Fruit fly (Drosophila melanogaster) whole organism, embryonic: ENCODE data around the gene CtsF.

Experiments
- ATbp ChIP-seq: fragments of 200-800 bp; sonication (Bioruptor generic); optimal IDR thresholded peaks from 2 replicates; lab custom pipeline; 2017; ENCODE audit warnings: missing biosample characterization, mild to moderate bottlenecking, missing genetic modification characterization, missing genetic modification reagents
- Awh ChIP-seq: fragments of 200-800 bp; sonication (Bioruptor generic); IDR thresholded peaks from 2 replicates; pipeline ENCODE4, ENCODE4 v1.3.6; 2022; ENCODE audit warnings: missing biosample characterization, missing genetic modification characterization
- CG10147 ChIP-seq: fragments of 200-800 bp; sonication (Bioruptor generic); optimal IDR thresholded peaks from 2 replicates; lab custom pipeline; 2019; ENCODE audit warnings: missing biosample characterization, mild to moderate bottlenecking, missing genetic modification characterization, moderate library complexity
- CG10565 ChIP-seq: fragments of 200-800 bp; sonication (Bioruptor generic); optimal IDR thresholded peaks from 3 replicates; lab custom pipeline; 2016; ENCODE audit warnings: missing biosample characterization, mild to moderate bottlenecking, missing genetic modification characterization
- CG11560 ChIP-seq: fragments of 200-800 bp; sonication (Bioruptor generic); IDR thresholded peaks from 3 replicates; pipeline ENCODE4 v1.3.6; 2022; ENCODE audit warnings: missing biosample characterization, missing genetic modification characterization
- CG15269 ChIP-seq: fragments of 200-800 bp; sonication (Bioruptor generic); optimal IDR thresholded peaks from 2 replicates; lab custom pipeline; 2018; ENCODE audit warnings: missing biosample characterization, mild to moderate bottlenecking, missing genetic modification characterization, moderate library complexity
- CG15514 ChIP-seq: fragments of 200-800 bp; sonication (Bioruptor generic); optimal IDR thresholded peaks from 3 replicates; lab custom pipeline; 2017; ENCODE audit warnings: missing biosample characterization, missing genetic modification characterization, mild to moderate bottlenecking, moderate library complexity, missing genetic modification reagents
- CG17568 ChIP-seq: fragments of 200-800 bp; sonication (Bioruptor generic); optimal IDR thresholded peaks from 2 replicates; lab custom pipeline; 2018; ENCODE audit warnings: missing biosample characterization, mild to moderate bottlenecking, missing genetic modification characterization, moderate library complexity
- CG17802 ChIP-seq: fragments of 200-800 bp; sonication (Bioruptor generic); optimal IDR thresholded peaks from 2 replicates; lab custom pipeline; 2018; ENCODE audit warnings: missing biosample characterization, mild to moderate bottlenecking, missing genetic modification characterization, moderate library complexity
- CG18011 ChIP-seq: fragments of 200-800 bp; sonication (Bioruptor generic); optimal IDR thresholded peaks from 2 replicates; lab custom pipeline; 2017; ENCODE audit warnings: missing biosample characterization, missing genetic modification characterization, mild to moderate bottlenecking, moderate library complexity, missing genotype
- CG1832 ChIP-seq: fragments of 200-800 bp; sonication (Bioruptor generic); optimal IDR thresholded peaks from 2 replicates; lab custom pipeline; 2017; ENCODE audit warnings: missing biosample characterization, mild to moderate bottlenecking, missing genetic modification characterization, inconsistent platforms
- CG18599 ChIP-seq: fragments of 200-800 bp; sonication (Bioruptor generic); optimal IDR thresholded peaks from 3 replicates; lab custom pipeline; 2017; ENCODE audit warnings: missing biosample characterization, missing genetic modification characterization, mild to moderate bottlenecking, moderate library complexity, missing genetic modification reagents
- CG2129 ChIP-seq: fragments of 200-800 bp; sonication (Bioruptor generic); IDR thresholded peaks from 2 replicates; pipeline ENCODE4 v1.3.6; 2022; ENCODE audit warnings: missing biosample characterization, missing genetic modification characterization; ENCODE audit not compliant: partially characterized antibody
- CG30431 ChIP-seq: fragments of 200-800 bp; sonication (Bioruptor generic); optimal IDR thresholded peaks from 2 replicates; lab custom pipeline; 2017; ENCODE audit warnings: missing biosample characterization, missing genetic modification characterization
- CG31224 ChIP-seq: fragments of 200-800 bp; sonication (Bioruptor generic); IDR thresholded peaks from 2 replicates; pipeline ENCODE4 v1.3.6; 2022; ENCODE audit warnings: missing biosample characterization, missing genetic modification characterization
- CG4424 ChIP-seq: fragments of 200-800 bp; sonication (Bioruptor generic); optimal IDR thresholded peaks from 3 replicates; lab custom pipeline; 2016; ENCODE audit warnings: missing biosample characterization, missing genetic modification characterization
- CG4854 ChIP-seq: fragments of 200-800 bp; sonication (Bioruptor generic); optimal IDR thresholded peaks from 2 replicates; lab custom pipeline; 2016; ENCODE audit warnings: missing biosample characterization, missing genetic modification characterization, inconsistent platforms
- CG5953 ChIP-seq: fragments of 200-800 bp; sonication (Bioruptor generic); IDR thresholded peaks from 2 replicates; pipeline ENCODE4 v1.3.6; 2022; ENCODE audit warnings: missing biosample characterization, missing genetic modification characterization
- CG6813 ChIP-seq: fragments of 200-800 bp; sonication (Bioruptor generic); optimal IDR thresholded peaks from 2 replicates; lab custom pipeline; 2017; ENCODE audit warnings: missing biosample characterization, missing genetic modification characterization, mild to moderate bottlenecking, moderate library complexity, missing genetic modification reagents
- CG7745 ChIP-seq: fragments of 200-800 bp; sonication (Bioruptor generic); optimal IDR thresholded peaks from 2 replicates; lab custom pipeline; 2018; ENCODE audit warnings: missing biosample characterization, mild to moderate bottlenecking, missing genetic modification characterization, moderate library complexity
- CG7987 ChIP-seq: fragments of 200-800 bp; sonication (Bioruptor generic); optimal IDR thresholded peaks from 2 replicates; lab custom pipeline; 2018; ENCODE audit warnings: missing biosample characterization, mild to moderate bottlenecking, missing genetic modification characterization, moderate library complexity
- Dp ChIP-seq: fragments of 200-800 bp; sonication (Bioruptor generic); optimal IDR thresholded peaks from 2 replicates; lab custom pipeline; 2018; ENCODE audit warnings: missing biosample characterization, mild to moderate bottlenecking, missing genetic modification characterization, moderate library complexity
- H2.0 ChIP-seq: fragments of 200-800 bp; sonication (Bioruptor generic); IDR thresholded peaks from 2 replicates; pipeline ENCODE4 v1.3.6; 2022; ENCODE audit warnings: missing biosample characterization, missing genetic modification characterization
- HmgD ChIP-seq: fragments of 200-800 bp; sonication (Bioruptor generic); optimal IDR thresholded peaks from 3 replicates; lab custom pipeline; 2016; ENCODE audit warnings: missing biosample characterization, missing genetic modification characterization
- Hr78 ChIP-seq, 2 experiments: fragments of 200-800 bp in 1 of 2; fragments of >200 bp in 1 of 2; sonication (Bioruptor generic) in 1 of 2; optimal IDR thresholded peaks; 2 replicates each; lab custom pipeline; 2017 to 2019; ENCODE audit warnings: missing biosample characterization in 2 of 2, missing genetic modification characterization in 2 of 2, mild to moderate bottlenecking in 1 of 2, moderate library complexity in 1 of 2
- Mad ChIP-seq: fragments of 200-800 bp; sonication (Bioruptor generic); optimal IDR thresholded peaks from 2 replicates; lab custom pipeline; 2016; ENCODE audit warnings: missing biosample characterization, missing genetic modification characterization
- NK7.1 ChIP-seq: fragments of 200-800 bp; sonication (Bioruptor generic); optimal IDR thresholded peaks from 3 replicates; lab custom pipeline; 2016; ENCODE audit warnings: missing biosample characterization, missing genetic modification characterization
- PHDP ChIP-seq: fragments of 200-800 bp; sonication (Bioruptor generic); optimal IDR thresholded peaks from 3 replicates; lab custom pipeline; 2018; ENCODE audit warnings: missing biosample characterization, mild to moderate bottlenecking, missing genetic modification characterization, moderate library complexity
- TFAM ChIP-seq: fragments of 200-800 bp; sonication (Bioruptor generic); optimal IDR thresholded peaks from 2 replicates; lab custom pipeline; 2017; ENCODE audit warnings: missing biosample characterization, missing genetic modification characterization, inconsistent platforms
- ab ChIP-seq: fragments of 200-800 bp; sonication (Bioruptor generic); optimal IDR thresholded peaks from 2 replicates; lab custom pipeline; 2016; ENCODE audit warnings: missing biosample characterization, missing genetic modification characterization
- abd-A ChIP-seq: fragments of 200-800 bp; sonication (Bioruptor generic); optimal IDR thresholded peaks from 3 replicates; lab custom pipeline; 2019; ENCODE audit warnings: missing biosample characterization, mild to moderate bottlenecking, missing genetic modification characterization, moderate library complexity
- ac ChIP-seq: fragments of 200-800 bp; sonication (Bioruptor generic); optimal IDR thresholded peaks from 3 replicates; lab custom pipeline; 2017; ENCODE audit warnings: missing biosample characterization, mild to moderate bottlenecking, missing genetic modification characterization
- bbx ChIP-seq: fragments of 200-800 bp; sonication (Bioruptor generic); IDR thresholded peaks from 2 replicates; pipeline ENCODE4 v1.3.6; 2022; ENCODE audit warnings: missing biosample characterization, missing genetic modification characterization; ENCODE audit not compliant: partially characterized antibody
- cato ChIP-seq: fragments of 200-800 bp; sonication (Bioruptor generic); optimal IDR thresholded peaks from 2 replicates; lab custom pipeline; 2016; ENCODE audit warnings: missing biosample characterization, missing genetic modification characterization, borderline replicate concordance
- chif ChIP-seq, 2 experiments: fragments of 200-800 bp; sonication (Bioruptor generic); optimal IDR thresholded peaks; 3 replicates each; lab custom pipeline; 2016; ENCODE audit warnings: missing biosample characterization in 2 of 2, missing genetic modification characterization in 2 of 2
- dan ChIP-seq: fragments of 200-800 bp; sonication (Bioruptor generic); IDR thresholded peaks from 2 replicates; pipeline ENCODE4 v1.3.6; 2022; ENCODE audit warnings: missing biosample characterization, missing genetic modification characterization
- gro ChIP-seq: fragments of 200-800 bp; sonication (Bioruptor generic); optimal IDR thresholded peaks from 2 replicates; lab custom pipeline; 2016; ENCODE audit warnings: missing biosample characterization, missing genetic modification characterization
- inv ChIP-seq: fragments of 200-800 bp; sonication (Bioruptor generic); IDR thresholded peaks from 2 replicates; pipeline ENCODE4 v1.3.6; 2022; ENCODE audit warnings: missing biosample characterization, missing genetic modification characterization; ENCODE audit not compliant: partially characterized antibody
- jigr1 ChIP-seq: fragments of 200-800 bp; sonication (Bioruptor generic); IDR thresholded peaks from 3 replicates; pipeline ENCODE4 v1.3.6; 2022; ENCODE audit warnings: missing biosample characterization, missing genetic modification characterization
- klu ChIP-seq: fragments of 200-800 bp; sonication (Bioruptor generic); IDR thresholded peaks from 2 replicates; pipeline ENCODE4 v1.3.6; 2022; ENCODE audit warnings: missing biosample characterization, missing genetic modification characterization
- p53 ChIP-seq: fragments of 200-800 bp; sonication (Bioruptor generic); optimal IDR thresholded peaks from 2 replicates; lab custom pipeline; 2016; ENCODE audit warnings: missing biosample characterization, missing genetic modification characterization
- pum ChIP-seq: fragments of 200-800 bp; sonication (Bioruptor generic); optimal IDR thresholded peaks from 2 replicates; lab custom pipeline; 2016; ENCODE audit warnings: missing biosample characterization, missing genetic modification characterization
- seq ChIP-seq: fragments of 200-800 bp; sonication (Bioruptor generic); IDR thresholded peaks from 2 replicates; pipeline ENCODE4 v1.3.6; 2022; ENCODE audit warnings: missing biosample characterization, missing genetic modification characterization
- sqz ChIP-seq: fragments of 200-800 bp; sonication (Bioruptor generic); optimal IDR thresholded peaks from 3 replicates; lab custom pipeline; 2018; ENCODE audit warnings: missing biosample characterization, mild to moderate bottlenecking, missing genetic modification characterization
- stc ChIP-seq: fragments of 200-800 bp; sonication (Bioruptor generic); IDR thresholded peaks from 2 replicates; pipeline ENCODE4 v1.3.6; 2022; ENCODE audit warnings: missing biosample characterization, missing genetic modification characterization
- tll ChIP-seq, 2 experiments: fragments of 200-800 bp in 1 of 2; fragments of >200 bp in 1 of 2; sonication (Bioruptor generic) in 1 of 2; optimal IDR thresholded peaks; 2 replicates each; lab custom pipeline; 2017 to 2019; ENCODE audit warnings: missing biosample characterization in 2 of 2, missing genetic modification characterization in 2 of 2, mild to moderate bottlenecking in 1 of 2, moderate library complexity in 1 of 2
- unc-4 ChIP-seq: fragments of 200-800 bp; sonication (Bioruptor generic); IDR thresholded peaks from 2 replicates; pipeline ENCODE4 v1.3.6; 2022; ENCODE audit warnings: missing biosample characterization, missing genetic modification characterization; ENCODE audit not compliant: partially characterized antibody
- yki ChIP-seq: fragments of >200 bp; optimal IDR thresholded peaks from 3 replicates; lab custom pipeline; 2018
- zfh2 ChIP-seq: fragments of 200-800 bp; sonication (Bioruptor generic); optimal IDR thresholded peaks from 2 replicates; lab custom pipeline; 2016; ENCODE audit warnings: missing biosample characterization, missing genetic modification characterization

The CtsF gene

DNA sequence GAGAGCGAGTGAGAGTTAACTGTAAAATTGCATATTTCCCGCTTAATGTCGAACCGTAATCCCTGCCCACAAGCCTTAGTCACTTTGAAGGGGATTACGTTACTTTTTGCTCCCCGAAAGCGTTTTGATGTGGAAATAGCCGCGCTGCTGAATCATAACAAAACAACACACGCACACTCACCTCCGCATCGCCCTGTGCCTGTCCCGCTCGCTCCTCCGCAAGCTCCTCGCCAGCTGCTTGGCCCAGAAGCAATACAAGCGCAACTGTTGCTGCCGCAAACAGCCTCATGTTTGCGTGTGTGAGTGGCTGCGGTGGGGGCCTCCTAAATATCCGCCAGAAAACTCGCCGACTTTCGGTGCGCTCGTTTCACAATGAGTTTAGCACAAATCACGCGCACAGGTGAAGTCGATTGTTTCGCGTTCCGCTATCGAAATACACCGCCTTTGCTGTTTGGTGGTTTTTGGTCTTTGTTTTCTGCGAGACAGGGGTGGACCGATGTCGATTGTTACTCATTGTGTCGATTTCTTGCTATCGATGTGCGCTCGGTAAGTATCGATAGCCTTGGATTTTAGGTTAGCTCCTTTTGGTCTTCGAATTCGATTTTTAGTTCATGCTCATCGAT lies at the start of gene CtsF:
TSS of gene CtsF (minus strand) at position 503 of the 623 bp plus-strand sequence.
- TF ChIP-seq CG15269: no peak
- no peak for TF ChIP-seq pum
- no peak for TF ChIP-seq CG18011
- no peak for TF ChIP-seq Hr78 (GFP tag; optimal IDR thresholded peaks at IDR 0.05; lab: Kevin White, UChicago)
- TF ChIP-seq yki: no peak
- TF ChIP-seq CG10565 (GFP tag; lab: Kevin White, UChicago): no peak
- TF ChIP-seq TFAM (GFP tag; lab: Kevin White, UChicago): no peak
- no peak for TF ChIP-seq Mad (GFP tag; lab: Kevin White, UChicago)
- TF ChIP-seq CG17568: no peak
- TF ChIP-seq CG2129 (GFP tag; lab: Robert Waterston, UW): peak; percentile 93
- TF ChIP-seq CG5953: no peak
- no peak for TF ChIP-seq H2.0 (GFP tag; lab: Robert Waterston, UW)
- TF ChIP-seq klu (GFP tag; lab: Robert Waterston, UW): no peak
- no peak for TF ChIP-seq CG6813
- TF ChIP-seq bbx (GFP tag; lab: Robert Waterston, UW): peak; percentile 99
- no peak for TF ChIP-seq cato (GFP tag; lab: Kevin White, UChicago)
- TF ChIP-seq PHDP (tag; lab: Kevin White, UChicago): no peak
- TF ChIP-seq CG4854 (GFP tag; lab: Kevin White, UChicago): no peak
- TF ChIP-seq inv: peak; percentile 98
- TF ChIP-seq CG11560 (tag; lab: Robert Waterston, UW): no peak
- TF ChIP-seq jigr1: no peak
- no peak for TF ChIP-seq ac (GFP tag; lab: Kevin White, UChicago)
- TF ChIP-seq CG7745: no peak
- TF ChIP-seq HmgD (GFP tag; lab: Kevin White, UChicago): peak; percentile 30
- TF ChIP-seq stc: peak; percentile 29; the same call in 1 of the 2 replicates
- TF ChIP-seq Dp (GFP tag; lab: Kevin White, UChicago): peak; percentile 92
- TF ChIP-seq CG30431 (GFP tag; lab: Kevin White, UChicago): no peak
- peak; percentile 99 for TF ChIP-seq unc-4
- TF ChIP-seq Awh: no peak
- TF ChIP-seq ab (GFP tag; lab: Kevin White, UChicago): no peak
- TF ChIP-seq CG18599: peak; percentile 55
- TF ChIP-seq abd-A: peak; percentile 53
- TF ChIP-seq CG15514: peak; percentile 89
- no peak for TF ChIP-seq CG31224 (GFP tag; lab: Robert Waterston, UW)
- TF ChIP-seq NK7.1 (GFP tag; lab: Kevin White, UChicago): peak; percentile 8
- TF ChIP-seq dan (GFP tag; lab: Robert Waterston, UW): no peak
- TF ChIP-seq CG1832: peak; percentile 84
- peak; percentile 16 for TF ChIP-seq CG10147
- no peak for TF ChIP-seq chif (GFP tag; optimal IDR thresholded peaks at IDR 0.05; lab: Kevin White, UChicago)
- peak; percentile 0 for TF ChIP-seq p53 (GFP tag; lab: Kevin White, UChicago)
- no peak for TF ChIP-seq CG4424 (GFP tag; lab: Kevin White, UChicago)
- peak; percentile 25 for TF ChIP-seq CG7987
- TF ChIP-seq gro: peak; percentile 57
- TF ChIP-seq tll (GFP tag; optimal IDR thresholded peaks at IDR 0.05; lab: Kevin White, UChicago): no peak
- TF ChIP-seq zfh2 (GFP tag; lab: Kevin White, UChicago): no peak
- TF ChIP-seq sqz: no peak
- no peak for TF ChIP-seq seq (GFP tag; lab: Robert Waterston, UW)
- no peak for TF ChIP-seq CG17802
- no peak for TF ChIP-seq ATbp (GFP tag; lab: Kevin White, UChicago)
